Worm (Caenorhabditis elegans): Measurements from ENCODE around the gene lec-9.

Gene lec-9

ce11 chrX:17636326-17636735, 36.0 kb downstream of the lec-9 start:
- TF ChIP-seq ccch-3 (GFP tag; optimal IDR thresholded peaks at IDR 0.05) (no peak), rpc-1 (optimal IDR thresholded peaks at IDR 0.05) (no peak), rpc-1 (tag; optimal IDR thresholded peaks at IDR 0.05) (no peak), akir-1 (GFP tag; optimal IDR thresholded peaks at IDR 0.05) (no peak), ztf-22 (GFP tag; optimal IDR thresholded peaks at IDR 0.05) (peak; percentile 86), F22D6.2 (tag; optimal IDR thresholded peaks at IDR 0.05) (peak; percentile 17), C06A6.2 (GFP tag; conservative IDR thresholded peaks at IDR 0.05) (no peak), dox-1 (GFP tag; IDR thresholded peaks at IDR 0.05) (0 out of 2 replicates have a peak, but pooled peaks have one; percentile 32), F33H1.4 (GFP tag; IDR thresholded peaks at IDR 0.05) (no peak), tbp1 (GFP tag; optimal IDR thresholded peaks at IDR 0.05) (peak; percentile 14), F55B11.4 (tag; optimal IDR thresholded peaks at IDR 0.05; ENCODE audit: borderline replicate concordance, insufficient read depth) (no peak), F49E8.2 (tag; optimal IDR thresholded peaks at IDR 0.05; ENCODE audit: insufficient read depth) (no peak), Y95B8A.8 (GFP tag; IDR thresholded peaks at IDR 0.05) (no peak), dpl-1 (GFP tag; optimal IDR thresholded peaks at IDR 0.05) (no peak), F39B2.1 (GFP tag; IDR thresholded peaks at IDR 0.05) (no peak), fkh-3 (tag; optimal IDR thresholded peaks at IDR 0.05) (no peak), ceh-91 (GFP tag; IDR thresholded peaks at IDR 0.05) (no peak), ztf-18 (tag; optimal IDR thresholded peaks at IDR 0.05) (no peak), madf-3 (GFP tag; IDR thresholded peaks at IDR 0.05) (no peak), K12H6.12 (tag; optimal IDR thresholded peaks at IDR 0.05) (no peak), unc-130 (GFP tag; optimal IDR thresholded peaks at IDR 0.05) (no peak), attf-6 (GFP tag; IDR thresholded peaks at IDR 0.05) (no peak), lin-54 (GFP tag; optimal IDR thresholded peaks at IDR 0.05) (no peak), repo-1 (tag; optimal IDR thresholded peaks at IDR 0.05) (no peak), lin-26 (GFP tag; IDR thresholded peaks at IDR 0.05) (no peak), lag-1 (GFP tag; IDR thresholded peaks at IDR 0.05) (no peak), mel-28 (tag; optimal IDR thresholded peaks at IDR 0.05; ENCODE audit: borderline replicate concordance) (no peak), egrh-3 (GFP tag; IDR thresholded peaks at IDR 0.05) (no peak), madf-10 (tag; optimal IDR thresholded peaks at IDR 0.05) (peak; percentile 12), D2030.7 (GFP tag; IDR thresholded peaks at IDR 0.05) (no peak), tbx-9 (tag; optimal IDR thresholded peaks at IDR 0.05; ENCODE audit: borderline replicate concordance) (no peak), dpff-1 (tag; optimal IDR thresholded peaks at IDR 0.05) (no peak), K11D2.4 (GFP tag; IDR thresholded peaks at IDR 0.05) (no peak), sptf-2 (GFP tag; optimal IDR thresholded peaks at IDR 0.05) (no peak), Y79H2A.3 (GFP tag; conservative IDR thresholded peaks at IDR 0.05) (no peak), gei-17 (GFP tag; optimal IDR thresholded peaks at IDR 0.05) (no peak), B0336.3 (GFP tag; IDR thresholded peaks at IDR 0.05) (peak; percentile 52; the same call in 1 of the 2 replicates), nhr-80 (tag; optimal IDR thresholded peaks at IDR 0.05) (peak; percentile 67), sdz-38 (tag; optimal IDR thresholded peaks at IDR 0.05) (no peak), aptf-2 (GFP tag; conservative IDR thresholded peaks at IDR 0.05) (no peak), madf-8 (GFP tag; conservative IDR thresholded peaks at IDR 0.05) (no peak), mcd-1 (GFP tag; IDR thresholded peaks at IDR 0.05) (no peak), hrde-1 (tag; optimal IDR thresholded peaks at IDR 0.05; ENCODE audit: borderline replicate concordance) (no peak), him-1 (tag; optimal IDR thresholded peaks at IDR 0.05) (no peak), hmg-20 (GFP tag; IDR thresholded peaks at IDR 0.05) (no peak), xnd-1 (tag; optimal IDR thresholded peaks at IDR 0.05) (no peak), zim-3 (tag; optimal IDR thresholded peaks at IDR 0.05) (no peak), sea-2 (GFP tag; IDR thresholded peaks at IDR 0.05) (no peak), cebp-2 (GFP tag; IDR thresholded peaks at IDR 0.05) (no peak), let-607 (tag; optimal IDR thresholded peaks at IDR 0.05) (peak; percentile 4 to 38)
